Fruit fly (Drosophila melanogaster): Measurements from ENCODE around the gene CG15283.

Gene CG15283

dm6 chr2L:14401616-14402240 is 49.0 kb downstream of the CG15283 start (continued):
- TF ChIP-seq CG15336 (GFP tag; IDR thresholded peaks at IDR 0.05), result peak; percentile 39; the same call in 1 of the 2 replicates
- no peak for TF ChIP-seq fkh (GFP tag; optimal IDR thresholded peaks at IDR 0.05)
- no peak for TF ChIP-seq Eip75B (GFP tag; optimal IDR thresholded peaks at IDR 0.05)
- TF ChIP-seq Sox102F (GFP tag; optimal IDR thresholded peaks at IDR 0.05), result no peak
- TF ChIP-seq cyc (GFP tag; optimal IDR thresholded peaks at IDR 0.05), result no peak
- no peak for TF ChIP-seq spab (GFP tag; optimal IDR thresholded peaks at IDR 0.05)
- TF ChIP-seq Sox14 (GFP tag; optimal IDR thresholded peaks at IDR 0.05), result no peak
- TF ChIP-seq CG6854 (GFP tag; optimal IDR thresholded peaks at IDR 0.05), result no peak
- no peak for TF ChIP-seq CG10631 (GFP tag; optimal IDR thresholded peaks at IDR 0.05)
- no peak for TF ChIP-seq Gug (GFP tag; IDR thresholded peaks at IDR 0.05)
- peak; percentile 4 for TF ChIP-seq Ets96B (tag; optimal IDR thresholded peaks at IDR 0.05)
- TF ChIP-seq Blimp-1 (GFP tag; optimal IDR thresholded peaks at IDR 0.05), result no peak
- no peak for TF ChIP-seq CG16779 (tag; optimal IDR thresholded peaks at IDR 0.05)
- TF ChIP-seq CG11902 (GFP tag; optimal IDR thresholded peaks at IDR 0.05), result no peak
- TF ChIP-seq CG6808 (GFP tag; optimal IDR thresholded peaks at IDR 0.05), result no peak
- TF ChIP-seq Hr38 (GFP tag; optimal IDR thresholded peaks at IDR 0.05), result no peak
- no peak for TF ChIP-seq CG11294 (GFP tag; IDR thresholded peaks at IDR 0.05)
- TF ChIP-seq CG4318 (GFP tag; optimal IDR thresholded peaks at IDR 0.05), result peak; percentile 24
- TF ChIP-seq fd59A (GFP tag; optimal IDR thresholded peaks at IDR 0.05), result no peak
- no peak for TF ChIP-seq Lpt (GFP tag; optimal IDR thresholded peaks at IDR 0.05)
- no peak for TF ChIP-seq net (GFP tag; optimal IDR thresholded peaks at IDR 0.05)
- peak; percentile 6 for TF ChIP-seq OdsH (GFP tag; optimal IDR thresholded peaks at IDR 0.05)
- 0 out of 3 replicates have a peak, but pooled peaks have one; percentile 22 for TF ChIP-seq CG6163 (GFP tag; IDR thresholded peaks at IDR 0.05)
- peak; percentile 48; the same call in 1 of the 3 replicates for TF ChIP-seq eg (GFP tag; IDR thresholded peaks at IDR 0.05)
- TF ChIP-seq CG8632 (GFP tag; optimal IDR thresholded peaks at IDR 0.05), result no peak
- no peak for TF ChIP-seq vri (GFP tag; optimal IDR thresholded peaks at IDR 0.05)
- TF ChIP-seq CG7368 (GFP tag; optimal IDR thresholded peaks at IDR 0.05), result no peak
- no peak for TF ChIP-seq CG8319 (GFP tag; optimal IDR thresholded peaks at IDR 0.05)
- TF ChIP-seq CG6276 (GFP tag; optimal IDR thresholded peaks at IDR 0.05), result no peak
- no peak for TF ChIP-seq dsx (GFP tag; optimal IDR thresholded peaks at IDR 0.05; ENCODE audit: poor library complexity, severe bottlenecking)
- peak; percentile 54 for TF ChIP-seq Eip78C (GFP tag)
- no peak for TF ChIP-seq ss (GFP tag; optimal IDR thresholded peaks at IDR 0.05)
- peak; percentile 17 for TF ChIP-seq Met (GFP tag; optimal IDR thresholded peaks at IDR 0.05)
- TF ChIP-seq pdm3 (GFP tag; optimal IDR thresholded peaks at IDR 0.05), result no peak
- no peak for TF ChIP-seq CG9139 (GFP tag; optimal IDR thresholded peaks at IDR 0.05)
- TF ChIP-seq achi (GFP tag; optimal IDR thresholded peaks at IDR 0.05), result no peak

dm6 chr2L:14400676-14401075 is 50.0 kb downstream of the CG15283 start:
- TF ChIP-seq CG10669 (GFP tag; optimal IDR thresholded peaks at IDR 0.05), result peak; percentile 51
- peak in 1 of 2 experiments; percentile 0 for TF ChIP-seq ss (GFP tag; optimal IDR thresholded peaks at IDR 0.05)
- peak; percentile 16 for TF ChIP-seq esn (GFP tag; optimal IDR thresholded peaks at IDR 0.05)
- no peak for TF ChIP-seq Sox102F (GFP tag; optimal IDR thresholded peaks at IDR 0.05)
- peak; percentile 1 for TF ChIP-seq Blimp-1 (GFP tag; optimal IDR thresholded peaks at IDR 0.05)
- TF ChIP-seq Hr4 (GFP tag; optimal IDR thresholded peaks at IDR 0.05), result peak; percentile 39
- TF ChIP-seq Ets21C (GFP tag; optimal IDR thresholded peaks at IDR 0.05), result peak; percentile 25
- TF ChIP-seq Met (GFP tag; optimal IDR thresholded peaks at IDR 0.05), result peak; percentile 53
- 0 out of 3 replicates have a peak, but pooled peaks have one; percentile 26 for TF ChIP-seq eg (GFP tag; IDR thresholded peaks at IDR 0.05)
- peak; percentile 19 for TF ChIP-seq acj6 (GFP tag; optimal IDR thresholded peaks at IDR 0.05)
- no peak for TF ChIP-seq CG11294 (GFP tag; IDR thresholded peaks at IDR 0.05)
- no peak for TF ChIP-seq fd59A (GFP tag; optimal IDR thresholded peaks at IDR 0.05)
- no peak for TF ChIP-seq CG6792 (GFP tag; optimal IDR thresholded peaks at IDR 0.05)
- TF ChIP-seq CG10631 (GFP tag; optimal IDR thresholded peaks at IDR 0.05), result peak; percentile 34
- TF ChIP-seq achi (GFP tag; optimal IDR thresholded peaks at IDR 0.05), result peak; percentile 2
- peak; percentile 83 for TF ChIP-seq Eip78C (GFP tag)
- no peak for TF ChIP-seq vri (GFP tag; optimal IDR thresholded peaks at IDR 0.05)
- TF ChIP-seq CG31627 (GFP tag; optimal IDR thresholded peaks at IDR 0.05), result peak; percentile 52
- no peak for TF ChIP-seq CG6163 (GFP tag; IDR thresholded peaks at IDR 0.05)
- no peak for TF ChIP-seq fd85E (GFP tag; optimal IDR thresholded peaks at IDR 0.05)
- TF ChIP-seq pdm3 (GFP tag; optimal IDR thresholded peaks at IDR 0.05), result peak; percentile 14
- TF ChIP-seq Lpt (GFP tag; optimal IDR thresholded peaks at IDR 0.05), result no peak
- TF ChIP-seq CG11762 (GFP tag; optimal IDR thresholded peaks at IDR 0.05; ENCODE audit: insufficient read depth), result peak; percentile 26
- peak; percentile 64 for TF ChIP-seq svp (GFP tag)
- TF ChIP-seq CG15336 (GFP tag; IDR thresholded peaks at IDR 0.05), result 0 out of 2 replicates have a peak, but pooled peaks have one; percentile 18
- TF ChIP-seq Smox (GFP tag; optimal IDR thresholded peaks at IDR 0.05), result peak; percentile 2
- TF ChIP-seq spab (GFP tag; optimal IDR thresholded peaks at IDR 0.05), result peak; percentile 23
- TF ChIP-seq OdsH (GFP tag; optimal IDR thresholded peaks at IDR 0.05), result peak; percentile 27
- peak; percentile 49 for TF ChIP-seq CG3032 (tag; optimal IDR thresholded peaks at IDR 0.05)
- TF ChIP-seq Sox14 (GFP tag; optimal IDR thresholded peaks at IDR 0.05), result no peak

Data from whole organism, prepupa.